Worm (Caenorhabditis elegans): Measurements from ENCODE around the gene nhr-150.

Gene nhr-150

ce11 chrV:15516476-15516875 is 35.2 kb upstream of the nhr-150 start:
- TF ChIP-seq tbp1 (GFP tag; optimal IDR thresholded peaks at IDR 0.05) (peak; percentile 71), zim-3 (tag; optimal IDR thresholded peaks at IDR 0.05) (no peak), hsf-1 (GFP tag; IDR thresholded peaks at IDR 0.05) (no peak), ceh-58 (GFP tag; IDR thresholded peaks at IDR 0.05) (no peak), B0261.1 (tag; optimal IDR thresholded peaks at IDR 0.05) (peak; percentile 11), rpc-1 (optimal IDR thresholded peaks at IDR 0.05) (no peak), rpc-1 (tag; optimal IDR thresholded peaks at IDR 0.05) (peak; percentile 53), F57A8.1 (GFP tag; optimal IDR thresholded peaks at IDR 0.05) (no peak), K11D2.4 (GFP tag; IDR thresholded peaks at IDR 0.05) (no peak), ztf-28 (GFP tag; IDR thresholded peaks at IDR 0.05) (no peak)

- TF ChIP-seq madf-10 (tag; optimal IDR thresholded peaks at IDR 0.05) (no peak), nhr-90 (tag; optimal IDR thresholded peaks at IDR 0.05) (peak; percentile 51), tbp1 (GFP tag; optimal IDR thresholded peaks at IDR 0.05) (peak; percentile 89), him-1 (tag; optimal IDR thresholded peaks at IDR 0.05) (peak; percentile 65), snpc-3.4 (tag; optimal IDR thresholded peaks at IDR 0.05) (peak; percentile 6), zfh-2 (GFP tag; conservative IDR thresholded peaks at IDR 0.05) (peak; percentile 50; the same call in 1 of the 2 replicates), F23B12.7 (tag; optimal IDR thresholded peaks at IDR 0.05; ENCODE audit: insufficient read depth) (peak; percentile 33), gei-17 (GFP tag; optimal IDR thresholded peaks at IDR 0.05) (no peak), T26A5.8 (tag; optimal IDR thresholded peaks at IDR 0.05) (no peak), die-1 (tag; optimal IDR thresholded peaks at IDR 0.05) (peak; percentile 40), B0336.3 (GFP tag; IDR thresholded peaks at IDR 0.05) (no peak), lag-1 (GFP tag; IDR thresholded peaks at IDR 0.05) (no peak), ztf-18 (tag; optimal IDR thresholded peaks at IDR 0.05) (peak; percentile 5), unc-130 (GFP tag; optimal IDR thresholded peaks at IDR 0.05) (no peak), egrh-3 (GFP tag; IDR thresholded peaks at IDR 0.05) (no peak), mcd-1 (GFP tag; IDR thresholded peaks at IDR 0.05) (0 out of 2 replicates have a peak, but pooled peaks have one; percentile 8), B0019.2 (GFP tag; conservative IDR thresholded peaks at IDR 0.05) (no peak), ceh-40 (GFP tag; IDR thresholded peaks at IDR 0.05) (no peak), atf-7 (tag; optimal IDR thresholded peaks at IDR 0.05) (no peak), snpc-4 (GFP tag; optimal IDR thresholded peaks at IDR 0.05) (no peak), snpc-4 (tag; optimal IDR thresholded peaks at IDR 0.05) (peak in 1 of 4 experiments; percentile 45), sdz-38 (tag; optimal IDR thresholded peaks at IDR 0.05) (no peak), F52B5.7 (tag; optimal IDR thresholded peaks at IDR 0.05) (peak; percentile 16), ztf-3 (GFP tag; optimal IDR thresholded peaks at IDR 0.05) (no peak), zim-3 (tag; optimal IDR thresholded peaks at IDR 0.05) (peak; percentile 54), ceh-91 (GFP tag; IDR thresholded peaks at IDR 0.05) (no peak), hmg-1.2 (GFP tag; IDR thresholded peaks at IDR 0.05) (peak; percentile 41; the same call in 1 of the 2 replicates), mxl-1 (tag; optimal IDR thresholded peaks at IDR 0.05) (no peak), hlh-12 (tag; optimal IDR thresholded peaks at IDR 0.05) (no peak), ceh-27 (GFP tag; optimal IDR thresholded peaks at IDR 0.05) (peak; percentile 39), akir-1 (GFP tag; optimal IDR thresholded peaks at IDR 0.05) (no peak), K11D2.4 (GFP tag; IDR thresholded peaks at IDR 0.05) (no peak), C06A6.2 (GFP tag; conservative IDR thresholded peaks at IDR 0.05) (no peak), rec-8 (tag; optimal IDR thresholded peaks at IDR 0.05) (no peak), ekl-4 (GFP tag; IDR thresholded peaks at IDR 0.05) (no peak), F55B11.4 (tag; optimal IDR thresholded peaks at IDR 0.05; ENCODE audit: borderline replicate concordance, insufficient read depth) (no peak), lin-35 (GFP tag; optimal IDR thresholded peaks at IDR 0.05) (no peak), B0035.1 (tag; optimal IDR thresholded peaks at IDR 0.05) (no peak), Y53F4B.3 (GFP tag; IDR thresholded peaks at IDR 0.05) (no peak), hrde-1 (tag; optimal IDR thresholded peaks at IDR 0.05; ENCODE audit: borderline replicate concordance) (no peak), madf-3 (GFP tag; IDR thresholded peaks at IDR 0.05) (no peak)
Observed at ce11 chrV:15515365-15515764, 34.1 kb upstream of the nhr-150 start.

All from whole organism, young adult.